Worm (Caenorhabditis elegans) whole organism, L4 larva: Measurements from ENCODE around the gene his-70.

Experiments
- F10B5.3 ChIP-seq: sonication (generic microtip); optimal IDR thresholded peaks from 2 replicates; lab custom pipeline; 2016; ENCODE audit warnings: mild to moderate bottlenecking, missing genetic modification characterization, missing compliant biosample characterization
- F49E8.2 ChIP-seq: sonication (generic microtip); optimal IDR thresholded peaks from 2 replicates; lab custom pipeline; 2016; ENCODE audit warnings: missing compliant biosample characterization, mild to moderate bottlenecking, missing genetic modification characterization, borderline replicate concordance
- T20F7.1 ChIP-seq: fragments of 200-800 bp; sonication (Bioruptor generic); optimal IDR thresholded peaks from 2 replicates; lab custom pipeline; 2018; ENCODE audit warnings: mild to moderate bottlenecking, missing genetic modification characterization, missing compliant biosample characterization
- Y48G9A.11 ChIP-seq: fragments of 200-800 bp; sonication (Bioruptor generic); IDR thresholded peaks from 2 replicates; pipeline ENCODE4 v1.3.6; 2022; ENCODE audit warnings: missing genetic modification reagents, missing genetic modification characterization, missing compliant biosample characterization
- Y75B8A.6 ChIP-seq: fragments of 200-800 bp; sonication (Bioruptor generic); IDR thresholded peaks from 2 replicates; pipeline ENCODE4 v1.3.6; 2022; ENCODE audit warnings: missing genetic modification reagents, missing genetic modification characterization, missing compliant biosample characterization
- ZK337.2 ChIP-seq: fragments of 200-800 bp; sonication (Bioruptor generic); IDR thresholded peaks from 2 replicates; pipeline ENCODE4 v1.3.6; 2022; ENCODE audit warnings: missing genetic modification reagents, missing genetic modification characterization, missing compliant biosample characterization
- ZK546.5 ChIP-seq, 2 experiments: sonication (generic microtip); optimal IDR thresholded peaks; 2 replicates each; lab custom pipeline; 2017; ENCODE audit warnings: missing biosample characterization in 2 of 2, missing genetic modification characterization in 2 of 2
- aly-2 ChIP-seq: sonication (generic microtip); optimal IDR thresholded peaks from 2 replicates; lab custom pipeline; 2018; ENCODE audit warnings: missing biosample characterization, missing genetic modification characterization
- arid-1 ChIP-seq: fragments of 200-800 bp; sonication (Bioruptor generic); conservative IDR thresholded peaks from 2 replicates; pipeline ENCODE4 v1.3.6; 2022; ENCODE audit warnings: missing genetic modification reagents, missing genetic modification characterization, missing compliant biosample characterization
- ceh-32 ChIP-seq: sonication (generic microtip); optimal IDR thresholded peaks from 2 replicates; lab custom pipeline; 2016; ENCODE audit warnings: mild to moderate bottlenecking, missing genetic modification characterization, missing compliant biosample characterization; ENCODE audit not compliant: poor library complexity
- ceh-62 ChIP-seq: sonication (generic microtip); optimal IDR thresholded peaks from 2 replicates; lab custom pipeline; 2017; ENCODE audit warnings: missing biosample characterization, missing genetic modification characterization
- ces-1 ChIP-seq: fragments of 150-350 bp; sonication (generic microtip); optimal IDR thresholded peaks from 4 replicates; lab custom pipeline; 2014; ENCODE audit warnings: missing biosample characterization, missing genetic modification reagents, missing genetic modification characterization
- ctbp-1 ChIP-seq: fragments of 200-800 bp; sonication (Bioruptor generic); IDR thresholded peaks from 2 replicates; pipeline ENCODE4 v1.3.6; 2022; ENCODE audit warnings: missing genetic modification reagents, missing genetic modification characterization, missing compliant biosample characterization
- daf-16 ChIP-seq, 3 experiments: sonication (generic microtip); optimal IDR thresholded peaks; 2 replicates each; lab custom pipeline; 2016 to 2017; ENCODE audit warnings: missing genetic modification characterization in 3 of 3, missing genetic modification reagents in 3 of 3, mild to moderate bottlenecking in 2 of 3, missing compliant biosample characterization in 2 of 3, missing biosample characterization in 1 of 3, moderate library complexity in 1 of 3
- dmd-6 ChIP-seq: fragments of 200-800 bp; sonication (Bioruptor generic); IDR thresholded peaks from 2 replicates; pipeline ENCODE4 v1.3.6; 2022; ENCODE audit warnings: missing genetic modification reagents, missing genetic modification characterization, missing compliant biosample characterization
- dpl-1 ChIP-seq: fragments of 150-350 bp; optimal IDR thresholded peaks from 2 replicates; lab custom pipeline; 2014; ENCODE audit warnings: missing biosample characterization, missing genetic modification reagents, missing genetic modification characterization
- duxl-1 ChIP-seq: sonication (generic microtip); optimal IDR thresholded peaks from 2 replicates; lab custom pipeline; 2016; ENCODE audit warnings: mild to moderate bottlenecking, missing genetic modification characterization, moderate library complexity, missing compliant biosample characterization; ENCODE audit not compliant: poor library complexity
- fkh-10 ChIP-seq: fragments of 150-350 bp; optimal IDR thresholded peaks from 2 replicates; lab custom pipeline; 2014; ENCODE audit warnings: missing biosample characterization, missing genetic modification reagents, missing genetic modification characterization
- lim-7 ChIP-seq: fragments of 200-800 bp; sonication (Bioruptor generic); IDR thresholded peaks from 2 replicates; pipeline ENCODE4 v1.3.6; 2022; ENCODE audit warnings: missing genetic modification characterization, missing compliant biosample characterization
- lin-13 ChIP-seq: fragments of 150-350 bp; optimal IDR thresholded peaks from 2 replicates; lab custom pipeline; 2014; ENCODE audit warnings: missing biosample characterization, missing genetic modification reagents, missing genetic modification characterization
- lin-29 ChIP-seq: fragments of 200-800 bp; sonication (Bioruptor generic); IDR thresholded peaks from 2 replicates; pipeline ENCODE4 v1.3.6; 2022; ENCODE audit warnings: missing genetic modification reagents, missing genetic modification characterization, missing compliant biosample characterization
- lir-3 ChIP-seq: sonication (generic microtip); optimal IDR thresholded peaks from 2 replicates; lab custom pipeline; 2016; ENCODE audit warnings: mild to moderate bottlenecking, missing genetic modification characterization, missing compliant biosample characterization
- lsy-2 ChIP-seq, 2 experiments: fragments of 150-350 bp in 1 of 2; sonication (generic microtip) in 1 of 2; optimal IDR thresholded peaks; 2 replicates each; lab custom pipeline; 2014 to 2017; ENCODE audit warnings: missing biosample characterization in 2 of 2, missing genetic modification characterization in 2 of 2
- madf-5 ChIP-seq, 2 experiments: fragments of 200-800 bp; sonication (Bioruptor generic); IDR thresholded peaks; 2 replicates each; pipeline ENCODE4 v1.3.6; 2022; ENCODE audit warnings: missing compliant biosample characterization in 2 of 2, missing genetic modification characterization in 2 of 2
- madf-9 ChIP-seq: fragments of 200-800 bp; sonication (Bioruptor generic); conservative IDR thresholded peaks from 2 replicates; pipeline ENCODE4 v1.3.6; 2022; ENCODE audit warnings: missing genetic modification reagents, missing genetic modification characterization, missing compliant biosample characterization
- mes-2 ChIP-seq: sonication (generic microtip); optimal IDR thresholded peaks from 2 replicates; lab custom pipeline; 2016; ENCODE audit warnings: missing genotype, mild to moderate bottlenecking, missing genetic modification characterization, missing compliant biosample characterization; ENCODE audit not compliant: poor library complexity, severe bottlenecking
- mxl-2 ChIP-seq: fragments of 200-800 bp; sonication (Bioruptor generic); conservative IDR thresholded peaks from 2 replicates; pipeline ENCODE4 v1.3.6; 2022; ENCODE audit warnings: missing genetic modification reagents, missing genetic modification characterization, missing compliant biosample characterization
- nhr-102 ChIP-seq: sonication (generic microtip); optimal IDR thresholded peaks from 2 replicates; lab custom pipeline; 2016; ENCODE audit warnings: mild to moderate bottlenecking, missing genetic modification characterization, moderate library complexity, missing compliant biosample characterization
- nhr-111 ChIP-seq: fragments of 200-800 bp; sonication (Bioruptor generic); optimal IDR thresholded peaks from 2 replicates; lab custom pipeline; 2018; ENCODE audit warnings: mild to moderate bottlenecking, missing genetic modification characterization, missing compliant biosample characterization
- nhr-237 ChIP-seq: sonication (generic microtip); optimal IDR thresholded peaks from 2 replicates; lab custom pipeline; 2017; ENCODE audit warnings: missing biosample characterization, missing genetic modification characterization
- nhr-42 ChIP-seq: fragments of 200-800 bp; sonication (Bioruptor generic); IDR thresholded peaks from 2 replicates; pipeline ENCODE4 v1.3.6; 2022; ENCODE audit warnings: missing genetic modification characterization, missing compliant biosample characterization
- nhr-6 ChIP-seq: fragments of 150-350 bp; optimal IDR thresholded peaks from 2 replicates; lab custom pipeline; 2014; ENCODE audit warnings: missing biosample characterization, missing genetic modification characterization
- nhr-77 ChIP-seq: fragments of 150-350 bp; optimal IDR thresholded peaks from 2 replicates; lab custom pipeline; 2014; ENCODE audit warnings: missing biosample characterization, missing genetic modification characterization
- pha-4 ChIP-seq, 2 experiments: fragments of 150-350 bp in 1 of 2; fragments of 200-800 bp in 1 of 2; sonication (Bioruptor generic) in 1 of 2; IDR thresholded peaks in 1 of 2; optimal IDR thresholded peaks in 1 of 2; 2 replicates each; pipeline versions ENCODE4 v1.3.6 to Lab custom; 2014 to 2022; ENCODE audit warnings: missing genetic modification characterization in 2 of 2, missing genetic modification reagents in 2 of 2, missing biosample characterization in 1 of 2, missing compliant biosample characterization in 1 of 2
- php-3 ChIP-seq: fragments of 200-800 bp; sonication (Bioruptor generic); IDR thresholded peaks from 2 replicates; pipeline ENCODE4 v1.3.6; 2022; ENCODE audit warnings: missing genetic modification reagents, missing genetic modification characterization, missing compliant biosample characterization
- rbr-2 ChIP-seq: sonication (generic microtip); optimal IDR thresholded peaks from 2 replicates; lab custom pipeline; 2016; ENCODE audit warnings: missing genotype, missing genetic modification characterization, missing compliant biosample characterization
- saeg-2 ChIP-seq: fragments of 200-800 bp; sonication (Bioruptor generic); IDR thresholded peaks from 2 replicates; pipeline ENCODE4 v1.3.6; 2022; ENCODE audit warnings: missing genetic modification reagents, missing genetic modification characterization, missing compliant biosample characterization
- sdz-12 ChIP-seq: fragments of 200-800 bp; sonication (Bioruptor generic); optimal IDR thresholded peaks from 2 replicates; lab custom pipeline; 2018; ENCODE audit warnings: mild to moderate bottlenecking, missing genetic modification characterization, missing compliant biosample characterization
- set-16 ChIP-seq: fragments of 200-800 bp; sonication (Bioruptor generic); IDR thresholded peaks from 2 replicates; pipeline ENCODE4 v1.3.6; 2022; ENCODE audit warnings: missing genetic modification reagents, missing genetic modification characterization, missing compliant biosample characterization
- skn-1 ChIP-seq: fragments of 150-350 bp; optimal IDR thresholded peaks from 2 replicates; lab custom pipeline; 2014; ENCODE audit warnings: missing biosample characterization, missing genetic modification characterization
- snpc-1.2 ChIP-seq: fragments of 200-800 bp; sonication (Bioruptor generic); IDR thresholded peaks from 2 replicates; pipeline ENCODE4 v1.3.6; 2022; ENCODE audit warnings: missing genetic modification reagents, missing genetic modification characterization, missing compliant biosample characterization
- spr-1 ChIP-seq: sonication (generic microtip); optimal IDR thresholded peaks from 2 replicates; lab custom pipeline; 2016; ENCODE audit warnings: mild to moderate bottlenecking, missing genetic modification characterization, missing compliant biosample characterization
- unc-62 ChIP-seq, 3 experiments: fragments of 150-350 bp in 1 of 3; sonication (generic microtip); optimal IDR thresholded peaks in 2 of 3; peaks in 1 of 3; 1 replicate in 1 of 3; 2 replicates in 2 of 3; lab custom pipeline; 2014 to 2017; ENCODE audit warnings: missing biosample characterization in 3 of 3, missing genetic modification characterization in 3 of 3, missing genetic modification reagents in 3 of 3, missing genotype in 1 of 3
- zfp-2 ChIP-seq: sonication (generic microtip); optimal IDR thresholded peaks from 2 replicates; lab custom pipeline; 2016; ENCODE audit warnings: mild to moderate bottlenecking, missing genetic modification characterization, missing compliant biosample characterization
- zfp-3 ChIP-seq: fragments of 200-800 bp; sonication (Bioruptor generic); conservative IDR thresholded peaks from 2 replicates; pipeline ENCODE4 v1.3.6; 2022; ENCODE audit warnings: missing genetic modification reagents, missing genetic modification characterization, missing compliant biosample characterization
- ztf-11 ChIP-seq: fragments of 150-350 bp; optimal IDR thresholded peaks from 2 replicates; lab custom pipeline; 2014; ENCODE audit warnings: missing biosample characterization, missing genetic modification characterization
- ztf-7 ChIP-seq: fragments of 150-350 bp; optimal IDR thresholded peaks from 2 replicates; lab custom pipeline; 2014; ENCODE audit warnings: missing biosample characterization, missing genetic modification characterization

Gene his-70

ce11 chrIII:4015382-4015986, 44.4 kb downstream of the his-70 start (continued):
- TF ChIP-seq php-3 (no peak), F10B5.3 (tag; lab: Kevin White, UChicago) (no peak), set-16 (GFP tag; lab: Robert Waterston, UW) (no peak), lir-3 (no peak), aly-2 (tag; lab: Kevin White, UChicago) (no peak), dmd-6 (GFP tag; lab: Robert Waterston, UW) (no peak), duxl-1 (tag; lab: Kevin White, UChicago) (peak; percentile 63), madf-5 (GFP tag; IDR thresholded peaks at IDR 0.05; lab: Robert Waterston, UW) (0 out of 4 replicates have a peak, but pooled peaks of 1 of the 2 experiments have one; percentile 7), ZK337.2 (GFP tag; lab: Robert Waterston, UW) (no peak), nhr-77 (no peak), nhr-102 (tag; lab: Kevin White, UChicago) (peak; percentile 71), dpl-1 (GFP tag; lab: Kevin White, UChicago) (no peak), ztf-7 (tag; lab: Kevin White, UChicago) (peak; percentile 82), F49E8.2 (tag; lab: Kevin White, UChicago) (peak; percentile 85), spr-1 (tag; lab: Kevin White, UChicago) (peak; percentile 29), ces-1 (GFP tag; lab: Kevin White, UChicago) (no peak), fkh-10 (no peak), Y48G9A.11 (GFP tag; lab: Robert Waterston, UW) (peak; percentile 48; the same call in 1 of the 2 replicates), Y75B8A.6 (GFP tag; lab: Robert Waterston, UW) (0 out of 2 replicates have a peak, but pooled peaks have one; percentile 14), daf-16 (GFP tag; optimal IDR thresholded peaks at IDR 0.05; lab: Kevin White, UChicago) (no peak), daf-16 (tag; optimal IDR thresholded peaks at IDR 0.05; lab: Kevin White, UChicago) (peak; percentile 2), ztf-11 (tag; lab: Kevin White, UChicago) (no peak), mxl-2 (no peak), nhr-6 (no peak), snpc-1.2 (GFP tag; lab: Robert Waterston, UW) (peak; percentile 67), madf-9 (GFP tag; lab: Robert Waterston, UW) (no peak), lin-29 (no peak), pha-4 (GFP tag; IDR thresholded peaks at IDR 0.05; lab: Robert Waterston, UW) (peak; percentile 27; the same call in 1 of the 2 replicates), pha-4 (tag; optimal IDR thresholded peaks at IDR 0.05; lab: Kevin White, UChicago) (no peak), ZK546.5 (tag; optimal IDR thresholded peaks at IDR 0.05; lab: Kevin White, UChicago) (peak in 1 of 2 experiments; percentile 15), arid-1 (GFP tag; lab: Robert Waterston, UW) (peak; percentile 42), ceh-62 (no peak), sdz-12 (GFP tag; lab: Kevin White, UChicago) (no peak), T20F7.1 (GFP tag; lab: Kevin White, UChicago) (no peak), rbr-2 (tag; lab: Kevin White, UChicago) (peak; percentile 19), mes-2 (tag; lab: Kevin White, UChicago) (peak; percentile 17), lim-7 (GFP tag; lab: Robert Waterston, UW) (no peak), skn-1 (no peak), ceh-32 (no peak), saeg-2 (no peak), lin-13 (GFP tag; lab: Kevin White, UChicago) (no peak), nhr-42 (GFP tag; lab: Robert Waterston, UW) (no peak), nhr-237 (tag; lab: Kevin White, UChicago) (no peak), zfp-2 (tag; lab: Kevin White, UChicago) (no peak), unc-62 (GFP tag; optimal IDR thresholded peaks at IDR 0.05 in 1 of 2; lab: Kevin White, UChicago) (no peak), unc-62 (tag; optimal IDR thresholded peaks at IDR 0.05; lab: Kevin White, UChicago) (no peak), lsy-2 (tag; optimal IDR thresholded peaks at IDR 0.05; lab: Kevin White, UChicago) (peak; percentile 4 to 21), ctbp-1 (GFP tag; lab: Robert Waterston, UW) (0 out of 2 replicates have a peak, but pooled peaks have one; percentile 15), zfp-3 (0 out of 2 replicates have a peak, but pooled peaks have one; percentile 17), nhr-111 (GFP tag; lab: Kevin White, UChicago) (peak; percentile 45)
